Worm (Caenorhabditis elegans): ENCODE measurements around the gene M153.3.

The M153.3 gene

ce11 chrX:12186592-12186991 is 43.9 kb downstream of the M153.3 start:
- TF ChIP-seq hmbx-1 (tag; optimal IDR thresholded peaks at IDR 0.05) (no peak), sea-1 (GFP tag; conservative IDR thresholded peaks at IDR 0.05) (no peak), ama-1 (optimal IDR thresholded peaks at IDR 0.05) (no peak)

ce11 chrX:12188280-12189071 is 45.8 kb downstream of the M153.3 start:
- TF ChIP-seq hmg-4 (GFP tag; optimal IDR thresholded peaks at IDR 0.05) (peak; percentile 51), hmbx-1 (tag; optimal IDR thresholded peaks at IDR 0.05) (no peak)

Data from whole organism, early embryonic.